Worm (Caenorhabditis elegans): ENCODE data around the gene Y12A6A.1.

The Y12A6A.1 gene

ce11 chrX:13665447-13665846 lies 43.9 kb upstream of the Y12A6A.1 start (continued):
- TF ChIP-seq Y116A8C.19 (tag; optimal IDR thresholded peaks at IDR 0.05; ENCODE audit: borderline replicate concordance) = no peak
- TF ChIP-seq xbp-1 (tag; optimal IDR thresholded peaks at IDR 0.05) = peak; percentile 82
- TF ChIP-seq efl-3 (GFP tag; optimal IDR thresholded peaks at IDR 0.05) = peak; percentile 2
- no peak for TF ChIP-seq alr-1 (tag; optimal IDR thresholded peaks at IDR 0.05; ENCODE audit: borderline replicate concordance)
- peak; percentile 68 for TF ChIP-seq fos-1 (tag; optimal IDR thresholded peaks at IDR 0.05)
- TF ChIP-seq fkh-8 (tag; optimal IDR thresholded peaks at IDR 0.05) = peak; percentile 83
- TF ChIP-seq mef-2 (tag; optimal IDR thresholded peaks at IDR 0.05) = no peak
- TF ChIP-seq pag-3 (tag; optimal IDR thresholded peaks at IDR 0.05; ENCODE audit: borderline replicate concordance, insufficient read depth) = no peak
- TF ChIP-seq elt-3 (tag; optimal IDR thresholded peaks at IDR 0.05) = peak in 3 of 6 experiments; percentile 50 to 84 (median 60)
- TF ChIP-seq ztf-4 (tag; optimal IDR thresholded peaks at IDR 0.05) = peak; percentile 1
- TF ChIP-seq lin-39 (tag; optimal IDR thresholded peaks at IDR 0.05) = peak; percentile 34
- TF ChIP-seq hlh-17 (GFP tag; optimal IDR thresholded peaks at IDR 0.05; ENCODE audit: borderline replicate concordance) = no peak

ce11 chrX:13663641-13664633 lies 42.4 kb upstream of the Y12A6A.1 start, which contains the start of gene C04A11.5:
Gene C04A11.5 (plus strand): TSS chrX:13664583.
- no peak for TF ChIP-seq unc-62 (GFP tag; optimal IDR thresholded peaks at IDR 0.05)
- TF ChIP-seq zip-4 (GFP tag; optimal IDR thresholded peaks at IDR 0.05) = no peak
- no peak for TF ChIP-seq nhr-12 (tag; optimal IDR thresholded peaks at IDR 0.05)
- TF ChIP-seq nhr-19 (GFP tag; conservative IDR thresholded peaks at IDR 0.05) = no peak; the same call in 1 of the 2 replicates
- peak; percentile 35 for TF ChIP-seq snu-23 (GFP tag; optimal IDR thresholded peaks at IDR 0.05)
- TF ChIP-seq ceh-63 (GFP tag; optimal IDR thresholded peaks at IDR 0.05) = no peak
- no peak for TF ChIP-seq nhr-76 (tag; optimal IDR thresholded peaks at IDR 0.05)
- no peak for TF ChIP-seq nhr-237 (tag; optimal IDR thresholded peaks at IDR 0.05)
- no peak for TF ChIP-seq aha-1 (tag; optimal IDR thresholded peaks at IDR 0.05)
- no peak for TF ChIP-seq mab-9 (GFP tag; IDR thresholded peaks at IDR 0.05)
- TF ChIP-seq C16A3.4 (tag; optimal IDR thresholded peaks at IDR 0.05) = no peak
- TF ChIP-seq Y116A8C.19 (tag; optimal IDR thresholded peaks at IDR 0.05; ENCODE audit: borderline replicate concordance) = no peak
- no peak for TF ChIP-seq dsc-1 (tag; optimal IDR thresholded peaks at IDR 0.05)
- TF ChIP-seq efl-1 (optimal IDR thresholded peaks at IDR 0.05) = no peak
- no peak for TF ChIP-seq efl-1 (GFP tag; optimal IDR thresholded peaks at IDR 0.05 in 1 of 2)
- TF ChIP-seq dpl-1 (GFP tag; optimal IDR thresholded peaks at IDR 0.05) = no peak
- no peak for TF ChIP-seq efl-3 (GFP tag; optimal IDR thresholded peaks at IDR 0.05)
- peak in 1 of 2 experiments; percentile 4 for TF ChIP-seq lin-35 (GFP tag; optimal IDR thresholded peaks at IDR 0.05)
- no peak for TF ChIP-seq ceh-8 (GFP tag; optimal IDR thresholded peaks at IDR 0.05)
- TF ChIP-seq ceh-90 (tag; optimal IDR thresholded peaks at IDR 0.05) = no peak
- no peak for TF ChIP-seq isw-1 (GFP tag; IDR thresholded peaks at IDR 0.05)
- no peak for TF ChIP-seq ama-1 (optimal IDR thresholded peaks at IDR 0.05)
- no peak for TF ChIP-seq zag-1 (tag; optimal IDR thresholded peaks at IDR 0.05)
- TF ChIP-seq lin-13 (GFP tag; optimal IDR thresholded peaks at IDR 0.05) = no peak
- no peak for TF ChIP-seq ces-1 (GFP tag; optimal IDR thresholded peaks at IDR 0.05)
- TF ChIP-seq grh-1 (GFP tag; IDR thresholded peaks at IDR 0.05) = peak; percentile 76
- TF ChIP-seq nhr-11 (tag; optimal IDR thresholded peaks at IDR 0.05) = no peak
- no peak for TF ChIP-seq sup-37 (GFP tag; optimal IDR thresholded peaks at IDR 0.05)
- TF ChIP-seq fkh-10 (GFP tag; optimal IDR thresholded peaks at IDR 0.05) = no peak
- no peak for TF ChIP-seq nhr-28 (tag; optimal IDR thresholded peaks at IDR 0.05)
- TF ChIP-seq snpc-4 (tag; optimal IDR thresholded peaks at IDR 0.05) = no peak
- TF ChIP-seq hlh-17 (GFP tag; optimal IDR thresholded peaks at IDR 0.05; ENCODE audit: borderline replicate concordance) = no peak
- TF ChIP-seq jun-1 (tag; optimal IDR thresholded peaks at IDR 0.05) = no peak
- TF ChIP-seq nhr-47 (tag; optimal IDR thresholded peaks at IDR 0.05) = no peak
- TF ChIP-seq lin-39 (tag; optimal IDR thresholded peaks at IDR 0.05) = no peak
- no peak for TF ChIP-seq swsn-7 (tag; optimal IDR thresholded peaks at IDR 0.05)
- TF ChIP-seq nhr-77 (tag; optimal IDR thresholded peaks at IDR 0.05) = no peak
- TF ChIP-seq unc-86 (tag; optimal IDR thresholded peaks at IDR 0.05) = no peak
- TF ChIP-seq lir-3 (tag; optimal IDR thresholded peaks at IDR 0.05; ENCODE audit: poor library complexity) = no peak
- TF ChIP-seq nhr-71 (tag; optimal IDR thresholded peaks at IDR 0.05) = peak; percentile 36
- TF ChIP-seq pax-3 (tag; optimal IDR thresholded peaks at IDR 0.05) = no peak
